Worm (Caenorhabditis elegans) whole organism, L4 larva: ENCODE results near the gene srh-286.

Experiments
- F44E2.7 ChIP-seq: fragments of 200-800 bp; sonication (Bioruptor generic); IDR thresholded peaks from 2 replicates; pipeline ENCODE4 v2.1.2; 2022; ENCODE audit warnings: missing genetic modification characterization, missing compliant biosample characterization
- F49E8.2 ChIP-seq: sonication (generic microtip); optimal IDR thresholded peaks from 2 replicates; lab custom pipeline; 2016; ENCODE audit warnings: missing compliant biosample characterization, mild to moderate bottlenecking, missing genetic modification characterization, borderline replicate concordance
- T20F7.1 ChIP-seq: fragments of 200-800 bp; sonication (Bioruptor generic); optimal IDR thresholded peaks from 2 replicates; lab custom pipeline; 2018; ENCODE audit warnings: mild to moderate bottlenecking, missing genetic modification characterization, missing compliant biosample characterization
- T26A8.4 ChIP-seq: fragments of 200-800 bp; sonication (Bioruptor generic); IDR thresholded peaks from 2 replicates; pipeline ENCODE4 v1.3.6; 2022; ENCODE audit warnings: missing genetic modification characterization, missing compliant biosample characterization
- arid-1 ChIP-seq: fragments of 200-800 bp; sonication (Bioruptor generic); conservative IDR thresholded peaks from 2 replicates; pipeline ENCODE4 v1.3.6; 2022; ENCODE audit warnings: missing genetic modification reagents, missing genetic modification characterization, missing compliant biosample characterization
- ceh-20 ChIP-seq: fragments of 200-800 bp; sonication (Bioruptor generic); IDR thresholded peaks from 2 replicates; pipeline ENCODE4 v1.3.6; 2022; ENCODE audit warnings: missing genetic modification reagents, missing genetic modification characterization, missing compliant biosample characterization
- ceh-44 ChIP-seq: fragments of 200-800 bp; sonication (Bioruptor generic); IDR thresholded peaks from 2 replicates; pipeline ENCODE4 v1.3.6; 2022; ENCODE audit warnings: missing genetic modification reagents, missing genetic modification characterization, missing compliant biosample characterization
- ces-1 ChIP-seq: fragments of 150-350 bp; sonication (generic microtip); optimal IDR thresholded peaks from 4 replicates; lab custom pipeline; 2014; ENCODE audit warnings: missing biosample characterization, missing genetic modification reagents, missing genetic modification characterization
- daf-16 ChIP-seq, 3 experiments: sonication (generic microtip); optimal IDR thresholded peaks; 2 replicates each; lab custom pipeline; 2016 to 2017; ENCODE audit warnings: missing genetic modification characterization in 3 of 3, missing genetic modification reagents in 3 of 3, mild to moderate bottlenecking in 2 of 3, missing compliant biosample characterization in 2 of 3, missing biosample characterization in 1 of 3, moderate library complexity in 1 of 3
- daf-19 ChIP-seq: fragments of 200-800 bp; sonication (Bioruptor generic); conservative IDR thresholded peaks from 2 replicates; pipeline ENCODE4 v1.3.6; 2022; ENCODE audit warnings: missing genetic modification characterization, missing compliant biosample characterization
- dmd-6 ChIP-seq: fragments of 200-800 bp; sonication (Bioruptor generic); IDR thresholded peaks from 2 replicates; pipeline ENCODE4 v1.3.6; 2022; ENCODE audit warnings: missing genetic modification reagents, missing genetic modification characterization, missing compliant biosample characterization
- dmd-8 ChIP-seq: fragments of 200-800 bp; sonication (Bioruptor generic); IDR thresholded peaks from 2 replicates; pipeline ENCODE4 v1.3.6; 2022; ENCODE audit warnings: missing genetic modification characterization, missing compliant biosample characterization
- duxl-1 ChIP-seq: sonication (generic microtip); optimal IDR thresholded peaks from 2 replicates; lab custom pipeline; 2016; ENCODE audit warnings: mild to moderate bottlenecking, missing genetic modification characterization, moderate library complexity, missing compliant biosample characterization; ENCODE audit not compliant: poor library complexity
- dve-1 ChIP-seq: sonication (generic microtip); optimal IDR thresholded peaks from 2 replicates; lab custom pipeline; 2017; ENCODE audit warnings: antibody characterized with exemption, mild to moderate bottlenecking, missing genetic modification characterization, missing compliant biosample characterization; ENCODE audit not compliant: insufficient read depth
- egl-43 ChIP-seq: fragments of 200-800 bp; sonication (Bioruptor generic); IDR thresholded peaks from 2 replicates; pipeline ENCODE4 v1.3.6; 2022; ENCODE audit warnings: missing genetic modification reagents, missing genetic modification characterization, missing compliant biosample characterization
- fkh-10 ChIP-seq: fragments of 150-350 bp; optimal IDR thresholded peaks from 2 replicates; lab custom pipeline; 2014; ENCODE audit warnings: missing biosample characterization, missing genetic modification reagents, missing genetic modification characterization
- hif-1 ChIP-seq, 2 experiments: sonication (generic microtip); optimal IDR thresholded peaks; 2 replicates each; lab custom pipeline; 2016 to 2017; ENCODE audit warnings: missing compliant biosample characterization in 2 of 2, missing genetic modification characterization in 2 of 2, missing genetic modification reagents in 2 of 2, missing genotype in 2 of 2, mild to moderate bottlenecking in 1 of 2
- hlh-11 ChIP-seq: fragments of 200-800 bp; sonication (Bioruptor generic); optimal IDR thresholded peaks from 2 replicates; lab custom pipeline; 2018; ENCODE audit warnings: mild to moderate bottlenecking, missing genetic modification characterization, missing compliant biosample characterization
- lin-1 ChIP-seq: fragments of 200-800 bp; sonication (Bioruptor generic); IDR thresholded peaks from 2 replicates; pipeline ENCODE4 v1.3.6; 2022; ENCODE audit warnings: missing genetic modification reagents, missing genetic modification characterization, missing compliant biosample characterization
- lin-15B ChIP-seq: fragments of 150-350 bp; sonication (generic microtip); optimal IDR thresholded peaks from 3 replicates; lab custom pipeline; 2014; ENCODE audit warnings: missing biosample characterization, missing genetic modification characterization
- lin-39 ChIP-seq: fragments of 150-350 bp; optimal IDR thresholded peaks from 2 replicates; lab custom pipeline; 2014; ENCODE audit warnings: missing biosample characterization, missing genetic modification reagents, missing genetic modification characterization
- lir-3 ChIP-seq: sonication (generic microtip); optimal IDR thresholded peaks from 2 replicates; lab custom pipeline; 2016; ENCODE audit warnings: mild to moderate bottlenecking, missing genetic modification characterization, missing compliant biosample characterization
- madf-5 ChIP-seq, 2 experiments: fragments of 200-800 bp; sonication (Bioruptor generic); IDR thresholded peaks; 2 replicates each; pipeline ENCODE4 v1.3.6; 2022; ENCODE audit warnings: missing compliant biosample characterization in 2 of 2, missing genetic modification characterization in 2 of 2
- madf-9 ChIP-seq: fragments of 200-800 bp; sonication (Bioruptor generic); conservative IDR thresholded peaks from 2 replicates; pipeline ENCODE4 v1.3.6; 2022; ENCODE audit warnings: missing genetic modification reagents, missing genetic modification characterization, missing compliant biosample characterization
- nhr-102 ChIP-seq: sonication (generic microtip); optimal IDR thresholded peaks from 2 replicates; lab custom pipeline; 2016; ENCODE audit warnings: mild to moderate bottlenecking, missing genetic modification characterization, moderate library complexity, missing compliant biosample characterization
- nhr-11 ChIP-seq: fragments of 150-350 bp; optimal IDR thresholded peaks from 2 replicates; lab custom pipeline; 2014; ENCODE audit warnings: missing biosample characterization, missing genetic modification characterization
- nhr-111 ChIP-seq: fragments of 200-800 bp; sonication (Bioruptor generic); optimal IDR thresholded peaks from 2 replicates; lab custom pipeline; 2018; ENCODE audit warnings: mild to moderate bottlenecking, missing genetic modification characterization, missing compliant biosample characterization
- nhr-28 ChIP-seq: fragments of 150-350 bp; optimal IDR thresholded peaks from 2 replicates; lab custom pipeline; 2014; ENCODE audit warnings: missing biosample characterization, missing genetic modification characterization
- nhr-77 ChIP-seq: fragments of 150-350 bp; optimal IDR thresholded peaks from 2 replicates; lab custom pipeline; 2014; ENCODE audit warnings: missing biosample characterization, missing genetic modification characterization
- php-3 ChIP-seq: fragments of 200-800 bp; sonication (Bioruptor generic); IDR thresholded peaks from 2 replicates; pipeline ENCODE4 v1.3.6; 2022; ENCODE audit warnings: missing genetic modification reagents, missing genetic modification characterization, missing compliant biosample characterization
- pqm-1 ChIP-seq: sonication (generic microtip); optimal IDR thresholded peaks from 2 replicates; lab custom pipeline; 2017; ENCODE audit warnings: missing biosample characterization, missing genetic modification characterization
- saeg-2 ChIP-seq: fragments of 200-800 bp; sonication (Bioruptor generic); IDR thresholded peaks from 2 replicates; pipeline ENCODE4 v1.3.6; 2022; ENCODE audit warnings: missing genetic modification reagents, missing genetic modification characterization, missing compliant biosample characterization
- set-16 ChIP-seq: fragments of 200-800 bp; sonication (Bioruptor generic); IDR thresholded peaks from 2 replicates; pipeline ENCODE4 v1.3.6; 2022; ENCODE audit warnings: missing genetic modification reagents, missing genetic modification characterization, missing compliant biosample characterization
- snpc-1.2 ChIP-seq: fragments of 200-800 bp; sonication (Bioruptor generic); IDR thresholded peaks from 2 replicates; pipeline ENCODE4 v1.3.6; 2022; ENCODE audit warnings: missing genetic modification reagents, missing genetic modification characterization, missing compliant biosample characterization
- tag-97 ChIP-seq: fragments of 200-800 bp; sonication (Bioruptor generic); IDR thresholded peaks from 2 replicates; pipeline ENCODE4 v1.3.6; 2022; ENCODE audit warnings: missing genetic modification characterization, missing compliant biosample characterization
- tra-1 ChIP-seq: fragments of 200-800 bp; sonication (Bioruptor generic); IDR thresholded peaks from 2 replicates; pipeline ENCODE4 v1.3.6; 2022; ENCODE audit warnings: missing genetic modification reagents, missing genetic modification characterization, missing compliant biosample characterization
- unc-39 ChIP-seq: sonication (generic microtip); optimal IDR thresholded peaks from 2 replicates; lab custom pipeline; 2017; ENCODE audit warnings: missing biosample characterization, missing genetic modification characterization
- unc-62 ChIP-seq, 3 experiments: fragments of 150-350 bp in 1 of 3; sonication (generic microtip); optimal IDR thresholded peaks in 2 of 3; peaks in 1 of 3; 1 replicate in 1 of 3; 2 replicates in 2 of 3; lab custom pipeline; 2014 to 2017; ENCODE audit warnings: missing biosample characterization in 3 of 3, missing genetic modification characterization in 3 of 3, missing genetic modification reagents in 3 of 3, missing genotype in 1 of 3
- zfp-2 ChIP-seq: sonication (generic microtip); optimal IDR thresholded peaks from 2 replicates; lab custom pipeline; 2016; ENCODE audit warnings: mild to moderate bottlenecking, missing genetic modification characterization, missing compliant biosample characterization
- zfp-3 ChIP-seq: fragments of 200-800 bp; sonication (Bioruptor generic); conservative IDR thresholded peaks from 2 replicates; pipeline ENCODE4 v1.3.6; 2022; ENCODE audit warnings: missing genetic modification reagents, missing genetic modification characterization, missing compliant biosample characterization
- zip-2 ChIP-seq: fragments of 150-350 bp; optimal IDR thresholded peaks from 2 replicates; lab custom pipeline; 2014; ENCODE audit warnings: missing biosample characterization, missing genetic modification characterization
- ztf-7 ChIP-seq: fragments of 150-350 bp; optimal IDR thresholded peaks from 2 replicates; lab custom pipeline; 2014; ENCODE audit warnings: missing biosample characterization, missing genetic modification characterization

The srh-286 gene

DNA sequence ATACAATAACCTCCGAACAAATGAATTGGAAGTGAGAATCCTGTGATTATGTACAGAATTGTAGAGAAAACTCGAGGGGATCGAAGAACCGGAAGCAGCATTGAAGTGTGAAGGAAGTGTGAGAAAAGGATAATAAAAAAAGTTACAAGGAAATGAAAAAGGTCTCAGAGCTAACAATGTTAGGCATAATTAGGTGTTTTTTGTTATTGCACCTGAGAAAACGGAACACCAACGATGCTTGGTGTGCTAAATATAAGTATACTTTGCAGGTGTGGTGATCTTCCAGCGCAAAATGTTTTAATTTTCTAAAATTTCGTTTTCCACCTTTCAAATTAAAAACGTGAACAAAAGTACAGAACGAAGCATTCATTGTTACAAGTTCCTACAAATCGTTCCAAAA, at the start of gene srh-286:
srh-286 (minus strand) TSS at position 101 of the 400 bp plus-strand sequence.
- TF ChIP-seq madf-9 (GFP tag; lab: Robert Waterston, UW) (no peak), ztf-7 (tag; lab: Kevin White, UChicago) (no peak), ceh-20 (GFP tag; lab: Robert Waterston, UW) (no peak), set-16 (GFP tag; lab: Robert Waterston, UW) (no peak), nhr-28 (no peak), lin-39 (tag; lab: Kevin White, UChicago) (no peak), lin-15B (no peak), T20F7.1 (GFP tag; lab: Kevin White, UChicago) (no peak), zip-2 (tag; lab: Kevin White, UChicago) (no peak), daf-16 (GFP tag; optimal IDR thresholded peaks at IDR 0.05; lab: Kevin White, UChicago) (no peak), daf-16 (tag; optimal IDR thresholded peaks at IDR 0.05; lab: Kevin White, UChicago) (no peak), snpc-1.2 (GFP tag; lab: Robert Waterston, UW) (no peak), saeg-2 (GFP tag; lab: Robert Waterston, UW) (no peak), T26A8.4 (GFP tag; lab: Robert Waterston, UW) (no peak)

DNA sequence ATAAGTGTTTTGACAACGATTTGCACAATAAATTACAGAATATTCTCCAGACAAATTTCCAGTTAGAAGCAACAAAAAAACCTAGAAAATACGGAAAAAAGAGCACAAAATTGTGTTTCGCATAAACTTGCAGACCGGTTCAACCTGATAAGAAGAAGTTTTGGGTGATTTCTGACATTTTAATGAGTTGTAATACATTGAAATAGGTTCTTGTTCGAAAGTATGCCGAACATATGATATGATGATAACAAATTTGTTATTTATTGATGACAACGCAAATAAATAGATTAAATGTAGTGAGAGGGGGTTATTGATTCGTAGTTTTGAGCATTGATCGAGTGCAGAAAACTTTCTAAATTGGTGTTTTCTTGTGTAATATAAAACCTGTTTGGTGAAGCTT, 47.3 kb upstream of the srh-286 start:
- TF ChIP-seq daf-19 (GFP tag; lab: Robert Waterston, UW) = no peak
- TF ChIP-seq ceh-44 (GFP tag; lab: Robert Waterston, UW) = no peak
- TF ChIP-seq dmd-8 (GFP tag; lab: Robert Waterston, UW) = no peak
- no peak for TF ChIP-seq duxl-1 (tag; lab: Kevin White, UChicago)
- no peak for TF ChIP-seq daf-16 (GFP tag; optimal IDR thresholded peaks at IDR 0.05; lab: Kevin White, UChicago)
- peak; percentile 92 for TF ChIP-seq daf-16 (tag; optimal IDR thresholded peaks at IDR 0.05; lab: Kevin White, UChicago)
- TF ChIP-seq zfp-2 (tag; lab: Kevin White, UChicago) = no peak
- no peak for TF ChIP-seq fkh-10 (GFP tag; lab: Kevin White, UChicago)
- no peak for TF ChIP-seq unc-39 (tag; lab: Kevin White, UChicago)
- TF ChIP-seq hlh-11 (tag; lab: Kevin White, UChicago) = peak; percentile 37
- TF ChIP-seq unc-62 (GFP tag; optimal IDR thresholded peaks at IDR 0.05 in 1 of 2; lab: Kevin White, UChicago) = peak in 1 of 2 experiments; percentile 31
- no peak for TF ChIP-seq unc-62 (tag; optimal IDR thresholded peaks at IDR 0.05; lab: Kevin White, UChicago)
- TF ChIP-seq dve-1 = peak; percentile 46
- no peak for TF ChIP-seq madf-5 (GFP tag; IDR thresholded peaks at IDR 0.05; lab: Robert Waterston, UW)
- peak; percentile 67 for TF ChIP-seq nhr-28
- peak; percentile 96 for TF ChIP-seq php-3 (GFP tag; lab: Robert Waterston, UW)
- no peak for TF ChIP-seq tra-1 (GFP tag; lab: Robert Waterston, UW)
- no peak for TF ChIP-seq tag-97
- peak; percentile 44 for TF ChIP-seq dmd-6
- peak; percentile 43 for TF ChIP-seq pqm-1 (tag; lab: Kevin White, UChicago)
- no peak for TF ChIP-seq hif-1 (tag; optimal IDR thresholded peaks at IDR 0.05; lab: Kevin White, UChicago)
- TF ChIP-seq ceh-20 (GFP tag; lab: Robert Waterston, UW) = peak; percentile 49; the same call in 1 of the 2 replicates

DNA sequence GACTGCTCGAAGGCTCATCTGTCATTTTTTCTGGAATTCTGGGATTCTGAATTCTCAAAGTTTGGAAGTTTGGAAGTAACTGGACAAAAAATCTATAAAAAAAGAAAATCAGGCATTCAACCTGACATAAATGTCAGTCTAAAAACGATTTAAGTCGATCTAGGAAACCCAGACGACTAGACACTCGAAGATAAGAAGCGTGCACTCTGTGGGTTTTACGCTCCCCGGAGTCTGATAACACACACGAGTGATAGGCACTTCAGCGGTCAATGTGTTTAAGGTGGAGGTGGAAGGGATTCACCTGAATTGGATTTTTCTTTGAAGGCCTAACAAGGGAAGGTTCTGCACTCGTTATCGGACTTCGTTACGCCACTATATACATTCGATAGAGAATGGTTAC, 44.9 kb upstream of the srh-286 start, which contains the start of gene C06H5.6:
C06H5.6 (minus strand) TSS at position 46 of the 400 bp plus-strand sequence.
- TF ChIP-seq dmd-6 = peak; percentile 64
- peak; percentile 59 for TF ChIP-seq dve-1
- TF ChIP-seq daf-16 (GFP tag; optimal IDR thresholded peaks at IDR 0.05; lab: Kevin White, UChicago) = no peak
- peak; percentile 37 for TF ChIP-seq daf-16 (tag; optimal IDR thresholded peaks at IDR 0.05; lab: Kevin White, UChicago)
- TF ChIP-seq nhr-111 (GFP tag; lab: Kevin White, UChicago) = no peak
- TF ChIP-seq nhr-77 (tag; lab: Kevin White, UChicago) = no peak
- TF ChIP-seq hlh-11 (tag; lab: Kevin White, UChicago) = peak; percentile 24
- peak; percentile 70 for TF ChIP-seq nhr-28
- TF ChIP-seq php-3 (GFP tag; lab: Robert Waterston, UW) = peak; percentile 67
- peak; percentile 67 for TF ChIP-seq pqm-1 (tag; lab: Kevin White, UChicago)
- no peak for TF ChIP-seq T20F7.1 (GFP tag; lab: Kevin White, UChicago)

DNA sequence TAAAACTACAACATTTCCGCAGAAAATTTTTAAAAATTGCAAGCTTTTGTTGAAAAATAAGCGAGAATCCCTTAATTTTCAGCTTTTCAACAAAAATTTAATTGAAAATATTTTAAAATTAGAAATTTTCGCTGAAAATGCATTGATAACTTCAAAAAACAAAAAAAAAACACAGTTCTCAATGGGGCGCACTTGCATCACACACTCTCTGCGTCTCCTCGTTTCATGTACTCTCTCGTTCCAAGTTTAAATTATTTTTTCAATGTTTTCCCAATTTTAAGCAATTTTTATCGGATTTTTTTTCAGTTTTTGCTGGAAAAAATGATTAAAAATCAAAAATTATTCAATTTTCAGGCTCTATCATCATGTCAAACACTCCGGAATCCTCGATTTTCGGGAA, 27.0 kb upstream of the srh-286 start, which contains the start of gene phf-14:
phf-14 (plus strand) TSS at position 345 of the 400 bp plus-strand sequence.
- TF ChIP-seq zfp-3 = no peak
- TF ChIP-seq lin-1 (GFP tag; lab: Robert Waterston, UW) = no peak
- TF ChIP-seq ces-1 (GFP tag; lab: Kevin White, UChicago) = no peak
- no peak for TF ChIP-seq arid-1 (GFP tag; lab: Robert Waterston, UW)
- no peak for TF ChIP-seq fkh-10 (GFP tag; lab: Kevin White, UChicago)
- TF ChIP-seq T20F7.1 (GFP tag; lab: Kevin White, UChicago) = no peak
- no peak for TF ChIP-seq nhr-102 (tag; lab: Kevin White, UChicago)
- no peak for TF ChIP-seq F49E8.2 (tag; lab: Kevin White, UChicago)
- TF ChIP-seq lir-3 (tag; lab: Kevin White, UChicago) = no peak
- no peak for TF ChIP-seq nhr-11 (tag; lab: Kevin White, UChicago)
- no peak for TF ChIP-seq F44E2.7 (GFP tag; lab: Robert Waterston, UW)
- no peak for TF ChIP-seq egl-43 (GFP tag; lab: Robert Waterston, UW)
- no peak for TF ChIP-seq ceh-20 (GFP tag; lab: Robert Waterston, UW)
- no peak for TF ChIP-seq zfp-2 (tag; lab: Kevin White, UChicago)
- no peak for TF ChIP-seq dmd-8 (GFP tag; lab: Robert Waterston, UW)
- TF ChIP-seq nhr-77 (tag; lab: Kevin White, UChicago) = no peak
- no peak for TF ChIP-seq unc-39 (tag; lab: Kevin White, UChicago)
